Fruit fly (Drosophila melanogaster) whole organism, embryonic: Measurements from ENCODE around the gene Nepl20.

Source experiments
- ATbp ChIP-seq: fragments of 200-800 bp; sonication (Bioruptor generic); optimal IDR thresholded peaks from 2 replicates; lab custom pipeline; 2017; ENCODE audit warnings: missing biosample characterization, mild to moderate bottlenecking, missing genetic modification characterization, missing genetic modification reagents
- Aef1 ChIP-seq: fragments of 200-800 bp; sonication (Bioruptor generic); IDR thresholded peaks from 3 replicates; pipeline ENCODE4 v1.3.6; 2022; ENCODE audit warnings: missing biosample characterization, missing genetic modification characterization
- Blimp-1 ChIP-seq: fragments of 200-800 bp; sonication (Bioruptor generic); optimal IDR thresholded peaks from 3 replicates; lab custom pipeline; 2018; ENCODE audit warnings: missing biosample characterization, missing genetic modification characterization, mild to moderate bottlenecking, moderate library complexity, missing genetic modification reagents
- CG10321 ChIP-seq: fragments of 200-800 bp; sonication (Bioruptor generic); IDR thresholded peaks from 2 replicates; pipeline ENCODE4 v1.3.6; 2022; ENCODE audit warnings: missing biosample characterization, missing genetic modification characterization
- CG10431 ChIP-seq: fragments of 200-800 bp; sonication (Bioruptor generic); optimal IDR thresholded peaks from 3 replicates; lab custom pipeline; 2018; ENCODE audit warnings: missing biosample characterization, mild to moderate bottlenecking, missing genetic modification characterization
- CG11504 ChIP-seq: fragments of 200-800 bp; sonication (Bioruptor generic); optimal IDR thresholded peaks from 3 replicates; lab custom pipeline; 2019; ENCODE audit warnings: missing biosample characterization, mild to moderate bottlenecking, missing genetic modification characterization, moderate library complexity
- CG11723 ChIP-seq: fragments of 200-800 bp; sonication (Bioruptor generic); optimal IDR thresholded peaks from 2 replicates; lab custom pipeline; 2017; ENCODE audit warnings: missing biosample characterization, mild to moderate bottlenecking, missing genetic modification characterization
- CG14441 ChIP-seq: fragments of 200-800 bp; sonication (Bioruptor generic); IDR thresholded peaks from 2 replicates; pipeline ENCODE4 v1.3.6; 2022; ENCODE audit warnings: missing biosample characterization, missing genetic modification characterization
- CG1832 ChIP-seq: fragments of 200-800 bp; sonication (Bioruptor generic); optimal IDR thresholded peaks from 2 replicates; lab custom pipeline; 2017; ENCODE audit warnings: missing biosample characterization, mild to moderate bottlenecking, missing genetic modification characterization, inconsistent platforms
- CG18619 ChIP-seq: fragments of 200-800 bp; sonication (Bioruptor generic); optimal IDR thresholded peaks from 3 replicates; lab custom pipeline; 2017; ENCODE audit warnings: missing biosample characterization, mild to moderate bottlenecking, missing genetic modification characterization
- CG2889 ChIP-seq: fragments of 200-800 bp; sonication (Bioruptor generic); IDR thresholded peaks from 3 replicates; pipeline ENCODE4 v1.3.6; 2022; ENCODE audit warnings: missing biosample characterization, missing genetic modification characterization
- CG34376 ChIP-seq: fragments of 200-800 bp; sonication (Bioruptor generic); optimal IDR thresholded peaks from 2 replicates; lab custom pipeline; 2018; ENCODE audit warnings: missing biosample characterization, mild to moderate bottlenecking, missing genetic modification characterization
- CG3726 ChIP-seq: fragments of 200-800 bp; sonication (Bioruptor generic); IDR thresholded peaks from 3 replicates; pipeline ENCODE4, ENCODE4 v1.3.6; 2022; ENCODE audit warnings: missing biosample characterization, missing genetic modification characterization
- CG42726 ChIP-seq: fragments of 200-800 bp; sonication (Bioruptor generic); IDR thresholded peaks from 2 replicates; pipeline ENCODE4 v1.3.6; 2022; ENCODE audit warnings: missing biosample characterization, missing genetic modification characterization; ENCODE audit not compliant: partially characterized antibody
- CG4854 ChIP-seq: fragments of 200-800 bp; sonication (Bioruptor generic); optimal IDR thresholded peaks from 2 replicates; lab custom pipeline; 2016; ENCODE audit warnings: missing biosample characterization, missing genetic modification characterization, inconsistent platforms
- CG6254 ChIP-seq: fragments of 200-800 bp; sonication (Bioruptor generic); optimal IDR thresholded peaks from 3 replicates; lab custom pipeline; 2017; ENCODE audit warnings: mild to moderate bottlenecking, missing biosample characterization, missing genetic modification reagents, missing genetic modification characterization
- CG7271 ChIP-seq: fragments of 200-800 bp; sonication (Bioruptor generic); optimal IDR thresholded peaks from 2 replicates; lab custom pipeline; 2018; ENCODE audit warnings: missing biosample characterization, mild to moderate bottlenecking, missing genetic modification characterization, moderate library complexity
- CG7963 ChIP-seq: fragments of 200-800 bp; sonication (Bioruptor generic); IDR thresholded peaks from 3 replicates; pipeline ENCODE4 v1.3.6; 2022; ENCODE audit warnings: missing biosample characterization, missing genetic modification characterization; ENCODE audit not compliant: partially characterized antibody
- CG8089 ChIP-seq: fragments of 200-800 bp; sonication (Bioruptor generic); optimal IDR thresholded peaks from 3 replicates; lab custom pipeline; 2016; ENCODE audit warnings: missing biosample characterization, missing genetic modification characterization
- CG8359 ChIP-seq: fragments of 200-800 bp; sonication (Bioruptor generic); optimal IDR thresholded peaks from 2 replicates; lab custom pipeline; 2017; ENCODE audit warnings: missing biosample characterization, mild to moderate bottlenecking, missing genetic modification characterization, borderline replicate concordance
- CG9797 ChIP-seq: fragments of 200-800 bp; sonication (Bioruptor generic); optimal IDR thresholded peaks from 3 replicates; lab custom pipeline; 2018; ENCODE audit warnings: missing biosample characterization, mild to moderate bottlenecking, missing genetic modification characterization
- CG9817 ChIP-seq: fragments of 200-800 bp; sonication (Bioruptor generic); optimal IDR thresholded peaks from 2 replicates; lab custom pipeline; 2018; ENCODE audit warnings: missing biosample characterization, mild to moderate bottlenecking, missing genetic modification characterization, moderate library complexity
- CG9932 ChIP-seq: fragments of 200-800 bp; sonication (Bioruptor generic); IDR thresholded peaks from 2 replicates; pipeline ENCODE4 v1.3.6; 2022; ENCODE audit warnings: missing biosample characterization, missing genetic modification characterization
- CHES-1-like ChIP-seq: fragments of 200-800 bp; sonication (Bioruptor generic); optimal IDR thresholded peaks from 2 replicates; lab custom pipeline; 2016; ENCODE audit warnings: missing biosample characterization, missing genetic modification characterization
- Dbx ChIP-seq: fragments of 200-800 bp; sonication (Bioruptor generic); IDR thresholded peaks from 3 replicates; pipeline ENCODE4 v1.3.6; 2022; ENCODE audit warnings: missing biosample characterization, missing genetic modification characterization
- Dip3 ChIP-seq: fragments of 200-800 bp; sonication (Bioruptor generic); optimal IDR thresholded peaks from 3 replicates; lab custom pipeline; 2016; ENCODE audit warnings: missing biosample characterization, missing genetic modification characterization
- ERR ChIP-seq: fragments of 200-800 bp; sonication (Bioruptor generic); optimal IDR thresholded peaks from 2 replicates; lab custom pipeline; 2016; ENCODE audit warnings: missing biosample characterization, missing genetic modification characterization
- Fer3 ChIP-seq: fragments of 200-800 bp; sonication (Bioruptor generic); optimal IDR thresholded peaks from 2 replicates; lab custom pipeline; 2018; ENCODE audit warnings: missing biosample characterization, mild to moderate bottlenecking, missing genetic modification characterization, moderate library complexity
- Hand ChIP-seq: fragments of 200-800 bp; sonication (Bioruptor generic); optimal IDR thresholded peaks from 2 replicates; lab custom pipeline; 2017; ENCODE audit warnings: mild to moderate bottlenecking, missing biosample characterization, missing genetic modification reagents, missing genetic modification characterization
- Nf-YB ChIP-seq: fragments of 200-800 bp; sonication (Bioruptor generic); optimal IDR thresholded peaks from 3 replicates; lab custom pipeline; 2019; ENCODE audit warnings: missing biosample characterization, mild to moderate bottlenecking, missing genetic modification characterization, moderate library complexity
- Nf-YC ChIP-seq: fragments of 200-800 bp; optimal IDR thresholded peaks from 3 replicates; lab custom pipeline; 2019; ENCODE audit warnings: missing biosample characterization, mild to moderate bottlenecking, missing genetic modification characterization, moderate library complexity
- Sox100B ChIP-seq: fragments of 200-800 bp; sonication (Bioruptor generic); optimal IDR thresholded peaks from 3 replicates; lab custom pipeline; 2018; ENCODE audit warnings: missing biosample characterization, mild to moderate bottlenecking, missing genetic modification characterization
- Tbp ChIP-seq: fragments of >200 bp; optimal IDR thresholded peaks from 2 replicates; lab custom pipeline; 2018; ENCODE audit warnings: missing biosample characterization, missing genetic modification characterization
- abd-A ChIP-seq: fragments of 200-800 bp; sonication (Bioruptor generic); optimal IDR thresholded peaks from 3 replicates; lab custom pipeline; 2019; ENCODE audit warnings: missing biosample characterization, mild to moderate bottlenecking, missing genetic modification characterization, moderate library complexity
- bbx ChIP-seq: fragments of 200-800 bp; sonication (Bioruptor generic); IDR thresholded peaks from 2 replicates; pipeline ENCODE4 v1.3.6; 2022; ENCODE audit warnings: missing biosample characterization, missing genetic modification characterization; ENCODE audit not compliant: partially characterized antibody
- br ChIP-seq: fragments of >200 bp; optimal IDR thresholded peaks from 2 replicates; lab custom pipeline; 2017
- cg ChIP-seq: fragments of 200-800 bp; sonication (Bioruptor generic); optimal IDR thresholded peaks from 3 replicates; lab custom pipeline; 2019; ENCODE audit warnings: missing biosample characterization, mild to moderate bottlenecking, missing genetic modification characterization, moderate library complexity
- fd102C ChIP-seq: fragments of 200-800 bp; sonication (Bioruptor generic); optimal IDR thresholded peaks from 2 replicates; lab custom pipeline; 2018; ENCODE audit warnings: missing biosample characterization, mild to moderate bottlenecking, missing genetic modification characterization, moderate library complexity
- fd3F ChIP-seq: fragments of 200-800 bp; sonication (Bioruptor generic); optimal IDR thresholded peaks from 2 replicates; lab custom pipeline; 2018; ENCODE audit warnings: missing biosample characterization, mild to moderate bottlenecking, missing genetic modification characterization, moderate library complexity
- gro ChIP-seq: fragments of 200-800 bp; sonication (Bioruptor generic); optimal IDR thresholded peaks from 2 replicates; lab custom pipeline; 2016; ENCODE audit warnings: missing biosample characterization, missing genetic modification characterization
- hkb ChIP-seq, 2 experiments: fragments of 200-800 bp in 1 of 2; fragments of >200 bp in 1 of 2; sonication (Bioruptor generic) in 1 of 2; IDR thresholded peaks in 1 of 2; optimal IDR thresholded peaks in 1 of 2; 2 replicates each; pipeline versions ENCODE4 v1.3.6 to Lab custom; 2017 to 2022; ENCODE audit warnings: missing biosample characterization in 1 of 2, missing genetic modification characterization in 1 of 2
- knrl ChIP-seq: fragments of 200-800 bp; sonication (Bioruptor generic); IDR thresholded peaks from 3 replicates; pipeline ENCODE4 v1.3.6; 2022; ENCODE audit warnings: missing biosample characterization, missing genetic modification characterization; ENCODE audit not compliant: partially characterized antibody
- ro ChIP-seq: fragments of 200-800 bp; sonication (Bioruptor generic); IDR thresholded peaks from 2 replicates; pipeline ENCODE4 v1.3.6; 2022; ENCODE audit warnings: missing biosample characterization, missing genetic modification characterization
- sc ChIP-seq, 3 experiments: fragments of >200 bp in 2 of 3; fragments of 200-800 bp in 1 of 3; sonication (Bioruptor generic) in 1 of 3; optimal IDR thresholded peaks; 2 replicates in 2 of 3; 3 replicates in 1 of 3; lab custom pipeline; 2017; ENCODE audit warnings: mild to moderate bottlenecking in 1 of 3, missing biosample characterization in 1 of 3, missing genetic modification characterization in 1 of 3, missing genetic modification reagents in 1 of 3
- so ChIP-seq: fragments of 200-800 bp; sonication (Bioruptor generic); IDR thresholded peaks from 3 replicates; pipeline ENCODE4 v1.3.6; 2022; ENCODE audit warnings: missing biosample characterization, missing genetic modification characterization
- sqz ChIP-seq: fragments of 200-800 bp; sonication (Bioruptor generic); optimal IDR thresholded peaks from 3 replicates; lab custom pipeline; 2018; ENCODE audit warnings: missing biosample characterization, mild to moderate bottlenecking, missing genetic modification characterization
- ttk ChIP-seq: fragments of 200-800 bp; sonication (Bioruptor generic); IDR thresholded peaks from 2 replicates; pipeline ENCODE4 v2.1.2; 2022; ENCODE audit warnings: missing biosample characterization, missing genetic modification characterization
- unc-4 ChIP-seq: fragments of 200-800 bp; sonication (Bioruptor generic); IDR thresholded peaks from 2 replicates; pipeline ENCODE4 v1.3.6; 2022; ENCODE audit warnings: missing biosample characterization, missing genetic modification characterization; ENCODE audit not compliant: partially characterized antibody

Gene Nepl20

DNA sequence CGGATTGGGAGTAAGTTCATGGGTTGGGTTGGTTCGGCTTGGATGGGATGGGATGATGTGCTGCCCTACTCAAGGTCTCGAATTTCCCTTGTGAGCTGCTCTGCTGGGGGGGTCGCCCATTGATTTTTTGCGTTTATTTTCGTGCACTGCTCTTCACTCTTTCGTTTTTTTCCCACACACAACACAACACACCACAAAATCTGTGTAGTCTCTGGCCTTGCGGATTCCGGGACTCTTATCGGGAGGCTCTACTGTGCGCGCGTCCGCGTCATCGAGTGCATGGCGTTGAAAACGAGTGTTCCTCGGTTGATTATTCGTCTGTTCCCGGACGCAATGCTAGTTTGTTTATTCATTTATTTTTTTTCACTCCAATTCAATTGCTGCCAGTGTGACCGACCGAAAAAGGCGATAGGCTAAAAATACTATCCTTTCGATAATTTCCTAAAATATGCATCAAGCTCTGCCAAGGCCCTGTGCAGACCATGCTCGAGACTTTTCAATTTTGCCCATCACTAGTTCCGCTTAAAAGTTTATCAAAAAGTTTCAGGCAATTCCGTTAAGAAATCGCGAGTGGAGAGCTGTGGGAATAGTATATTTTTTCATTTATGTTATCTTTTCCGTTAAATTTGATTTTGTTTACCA lies 48.8 kb upstream of the Nepl20 start, which contains the start of gene WASp (continued):
- peak; percentile 40 for TF ChIP-seq CG34376 (GFP tag; lab: Kevin White, UChicago)
- peak; percentile 75 for TF ChIP-seq CG9817 (tag; lab: Kevin White, UChicago)
- peak; percentile 67 for TF ChIP-seq ERR
- no peak for TF ChIP-seq CG6254 (GFP tag; lab: Kevin White, UChicago)
- TF ChIP-seq Nf-YB (GFP tag; lab: Kevin White, UChicago), result peak; percentile 40
- TF ChIP-seq CG2889 (GFP tag; lab: Robert Waterston, UW), result no peak
- peak; percentile 15; the same call in 2 of the 3 replicates for TF ChIP-seq Aef1 (GFP tag; lab: Robert Waterston, UW)
- TF ChIP-seq ATbp (GFP tag; lab: Kevin White, UChicago), result peak; percentile 60
- TF ChIP-seq CG3726 (GFP tag; lab: Robert Waterston, UW), result 0 out of 3 replicates have a peak, but pooled peaks have one; percentile 30
- TF ChIP-seq fd102C, result peak; percentile 49
- TF ChIP-seq sqz (GFP tag; lab: Kevin White, UChicago), result no peak
- no peak for TF ChIP-seq abd-A (tag; lab: Kevin White, UChicago)
- TF ChIP-seq CG7963 (GFP tag; lab: Robert Waterston, UW), result no peak
- TF ChIP-seq Nf-YC (tag; lab: Kevin White, UChicago), result no peak
- peak; percentile 67 for TF ChIP-seq ttk (GFP tag; lab: Robert Waterston, UW)
- TF ChIP-seq CG9797 (GFP tag; lab: Kevin White, UChicago), result peak; percentile 93
- TF ChIP-seq CG14441 (GFP tag; lab: Robert Waterston, UW), result peak; percentile 70
- TF ChIP-seq bbx, result peak; percentile 57
- no peak for TF ChIP-seq Sox100B (GFP tag; lab: Kevin White, UChicago)
- TF ChIP-seq Blimp-1, result peak; percentile 45
- no peak for TF ChIP-seq CG10431 (GFP tag; lab: Kevin White, UChicago)
- peak; percentile 62 for TF ChIP-seq Fer3
- TF ChIP-seq CG8359 (GFP tag; lab: Kevin White, UChicago), result peak; percentile 30
- TF ChIP-seq Dip3 (GFP tag; lab: Kevin White, UChicago), result peak; percentile 50
- TF ChIP-seq br (lab: Kevin White, UChicago), result no peak
- TF ChIP-seq gro (GFP tag; lab: Kevin White, UChicago), result no peak
- peak; percentile 68; the same call in 1 of the 3 replicates for TF ChIP-seq so (GFP tag; lab: Robert Waterston, UW)
- TF ChIP-seq hkb (optimal IDR thresholded peaks at IDR 0.05; lab: Kevin White, UChicago), result peak; percentile 56
- peak; percentile 76 for TF ChIP-seq hkb (GFP tag; IDR thresholded peaks at IDR 0.05; lab: Robert Waterston, UW)
- no peak for TF ChIP-seq CG10321 (GFP tag; lab: Robert Waterston, UW)
- no peak for TF ChIP-seq CG1832
- TF ChIP-seq Hand, result no peak
- no peak for TF ChIP-seq CG11723 (GFP tag; lab: Kevin White, UChicago)
- TF ChIP-seq CG8089 (GFP tag; lab: Kevin White, UChicago), result peak; percentile 69
- peak; percentile 52; the same call in 1 of the 3 replicates for TF ChIP-seq Dbx (GFP tag; lab: Robert Waterston, UW)
- TF ChIP-seq CG11504 (tag; lab: Kevin White, UChicago), result no peak
- TF ChIP-seq CG9932, result peak; percentile 74
- TF ChIP-seq CG4854 (GFP tag; lab: Kevin White, UChicago), result no peak
- no peak for TF ChIP-seq ro
- TF ChIP-seq cg (GFP tag; lab: Kevin White, UChicago), result no peak
- TF ChIP-seq CG42726 (GFP tag; lab: Robert Waterston, UW), result peak; percentile 69
- peak; percentile 72 for TF ChIP-seq CG18619 (GFP tag; lab: Kevin White, UChicago)
- TF ChIP-seq fd3F (GFP tag; lab: Kevin White, UChicago), result peak; percentile 49
- no peak for TF ChIP-seq Tbp
- TF ChIP-seq CHES-1-like (GFP tag; lab: Kevin White, UChicago), result peak; percentile 83
- TF ChIP-seq unc-4 (GFP tag; lab: Robert Waterston, UW), result peak; percentile 63
- TF ChIP-seq CG7271, result peak; percentile 79
- peak; percentile 47; the same call in 1 of the 3 replicates for TF ChIP-seq knrl (GFP tag; lab: Robert Waterston, UW)
- TF ChIP-seq sc (optimal IDR thresholded peaks at IDR 0.05; lab: Kevin White, UChicago), result no peak
- peak; percentile 19 for TF ChIP-seq sc (GFP tag; optimal IDR thresholded peaks at IDR 0.05; lab: Kevin White, UChicago)
